Fruit fly (Drosophila melanogaster): Measurements from ENCODE around the gene sgl.
A peak's percentile ranks its signal among the peaks of the same experiment; 100 is the strongest.

- TF ChIP-seq p53 (GFP tag; optimal IDR thresholded peaks at IDR 0.05) (no peak), CG12071 (GFP tag; optimal IDR thresholded peaks at IDR 0.05) (no peak), H2.0 (GFP tag; IDR thresholded peaks at IDR 0.05) (no peak), TFAM (GFP tag; optimal IDR thresholded peaks at IDR 0.05) (no peak), prd (optimal IDR thresholded peaks at IDR 0.05) (no peak), prd (GFP tag; IDR thresholded peaks at IDR 0.05) (peak; percentile 5; the same call in 1 of the 3 replicates), CG7928 (GFP tag; optimal IDR thresholded peaks at IDR 0.05) (no peak), CG14860 (GFP tag; IDR thresholded peaks at IDR 0.05; ENCODE audit: partially characterized antibody) (no peak), tio (GFP tag; optimal IDR thresholded peaks at IDR 0.05) (no peak), sima (GFP tag; optimal IDR thresholded peaks at IDR 0.05) (no peak)
Observed at dm6 chr3L:6978030-6978683, 13.6 kb upstream of the sgl start.

Measured in whole organism, embryonic.